Fruit fly (Drosophila melanogaster) whole organism, wandering third instar larva: ENCODE measurements around the gene CG32271.

Experiments
- Dfd ChIP-seq: fragments of >200 bp; optimal IDR thresholded peaks from 2 replicates; lab custom pipeline; 2017; ENCODE audit warnings: missing biosample characterization, missing genetic modification characterization
- Dif ChIP-seq: fragments of 200-275, 200-300 bp; sonication (Bioruptor generic); optimal IDR thresholded peaks from 2 replicates; lab custom pipeline; 2018; ENCODE audit warnings: missing biosample characterization, missing genetic modification characterization; ENCODE audit not compliant: partially characterized antibody
- fru ChIP-seq: fragments of 200-800 bp; sonication (Bioruptor generic); optimal IDR thresholded peaks from 3 replicates; lab custom pipeline; 2016; ENCODE audit warnings: missing biosample characterization, mild to moderate bottlenecking, missing genetic modification characterization
- pan ChIP-seq: fragments of >200 bp; optimal IDR thresholded peaks from 2 replicates; lab custom pipeline; 2017
- psq ChIP-seq: fragments of 200-800 bp; sonication (Bioruptor generic); optimal IDR thresholded peaks from 3 replicates; lab custom pipeline; 2017; ENCODE audit warnings: missing biosample characterization, mild to moderate bottlenecking, missing genetic modification characterization, moderate library complexity
- sage ChIP-seq: fragments of 200-800 bp; sonication (Bioruptor generic); optimal IDR thresholded peaks from 2 replicates; lab custom pipeline; 2016; ENCODE audit warnings: missing biosample characterization, mild to moderate bottlenecking, missing genetic modification characterization
- usp ChIP-seq: fragments of >200 bp; optimal IDR thresholded peaks from 2 replicates; lab custom pipeline; 2017; ENCODE audit warnings: missing biosample characterization, missing genetic modification characterization

DNA sequence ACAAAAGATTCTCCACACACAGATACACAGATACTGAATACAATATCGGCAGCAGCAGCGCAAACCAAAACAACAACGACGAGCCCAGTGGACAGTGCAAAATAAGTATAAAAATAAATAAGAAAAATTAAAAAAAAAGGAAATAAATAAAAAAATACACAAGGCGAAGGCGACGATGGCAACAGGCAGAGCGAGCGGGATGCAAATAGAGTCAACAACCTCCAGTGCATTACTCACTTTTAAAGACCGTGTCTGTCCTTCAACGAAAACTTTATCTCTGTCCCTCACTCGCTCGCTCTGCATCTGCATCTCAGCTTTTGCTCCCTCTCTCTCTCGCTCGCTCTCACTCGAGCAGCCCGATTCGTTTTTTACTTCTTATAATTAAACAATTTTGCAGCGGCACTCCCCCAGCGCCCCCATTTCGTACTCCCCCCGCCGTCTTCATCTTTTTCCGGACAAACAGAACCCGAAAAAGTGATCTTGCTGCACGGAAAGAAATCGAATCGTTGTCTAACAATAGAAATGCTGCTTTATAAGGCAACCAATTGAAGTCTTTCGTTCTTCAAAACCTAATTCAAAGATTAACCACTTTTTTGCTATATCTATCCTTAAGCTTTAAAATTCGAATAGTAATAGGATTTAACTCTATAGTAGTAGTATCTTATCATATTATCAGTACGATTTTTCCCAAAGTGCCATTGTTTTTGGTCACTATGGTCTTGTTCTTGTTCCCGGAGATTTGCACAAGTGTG is 43.6 kb upstream of the CG32271 start:
- TF ChIP-seq fru (GFP tag; lab: Kevin White, UChicago), result peak; percentile 96
- TF ChIP-seq psq (GFP tag; lab: Kevin White, UChicago), result peak; percentile 87
- TF ChIP-seq pan (lab: Kevin White, UChicago), result no peak
- peak; percentile 61 for TF ChIP-seq Dif (GFP tag; lab: Kevin White, UChicago)
- peak; percentile 97 for TF ChIP-seq sage (GFP tag; lab: Kevin White, UChicago)
- no peak for TF ChIP-seq usp (GFP tag; lab: Kevin White, UChicago)
- no peak for TF ChIP-seq Dfd
